Worm (Caenorhabditis elegans): ENCODE results near the gene egl-4.

Gene egl-4

DNA sequence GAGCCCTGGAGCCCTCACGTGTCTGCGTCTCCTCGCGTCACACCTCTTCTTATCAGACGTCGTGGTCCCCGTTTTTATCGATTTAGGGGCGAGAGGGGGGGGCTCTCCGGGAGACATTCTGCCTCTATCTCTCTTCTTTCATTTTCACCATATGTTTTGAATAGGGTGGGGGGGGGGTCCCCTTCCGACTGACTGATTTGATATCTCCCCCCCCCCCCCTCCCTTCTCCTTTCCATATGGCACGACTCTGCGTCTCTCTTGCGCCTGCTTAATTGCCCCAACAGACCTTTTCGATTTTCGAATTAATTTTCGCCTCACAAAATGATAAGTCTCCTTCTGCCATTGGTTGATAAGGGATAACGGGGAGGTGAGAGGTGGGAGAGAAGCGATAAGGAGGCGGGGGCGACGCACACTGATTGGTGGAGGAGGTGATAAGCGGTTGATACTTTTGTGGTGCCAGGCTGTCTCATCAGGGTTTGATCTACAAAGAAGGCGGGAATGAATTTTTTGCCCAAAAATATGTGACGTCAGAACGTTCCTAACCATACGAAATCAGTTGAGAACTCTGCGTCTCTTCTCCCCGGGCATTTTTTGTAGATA, 56.3 kb downstream of the egl-4 start:
- TF ChIP-seq nhr-28 (tag; optimal IDR thresholded peaks at IDR 0.05) (no peak), cnd-1 (tag; optimal IDR thresholded peaks at IDR 0.05) (peak; percentile 65), drap-1 (GFP tag; optimal IDR thresholded peaks at IDR 0.05) (peak; percentile 31), mep-1 (tag; optimal IDR thresholded peaks at IDR 0.05) (no peak), mls-2 (tag; optimal IDR thresholded peaks at IDR 0.05) (peak; percentile 79), lsy-2 (tag; optimal IDR thresholded peaks at IDR 0.05) (peak; percentile 70), sptf-1 (tag; optimal IDR thresholded peaks at IDR 0.05) (peak; percentile 20), lin-32 (GFP tag; optimal IDR thresholded peaks at IDR 0.05) (peak; percentile 80)

DNA sequence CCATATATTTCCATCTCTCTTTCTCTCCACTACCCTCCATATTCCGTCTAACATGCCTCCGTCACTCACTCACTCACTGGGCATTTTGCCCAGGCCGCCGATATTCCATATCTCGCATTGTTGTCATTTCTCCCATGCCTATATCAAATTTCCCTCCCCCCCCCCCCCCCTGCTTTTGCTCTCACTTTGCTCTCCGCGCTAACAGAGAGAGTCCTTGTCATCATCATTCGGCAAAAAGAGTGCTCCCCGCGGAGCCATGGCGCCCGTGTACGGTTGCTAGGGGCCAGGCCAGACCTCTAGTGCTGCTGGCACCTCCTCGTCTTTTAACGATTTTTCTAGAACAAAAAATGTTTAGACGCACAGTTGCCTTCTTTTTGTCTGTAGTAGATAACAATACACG, 57.4 kb downstream of the egl-4 start:
- TF ChIP-seq mls-2 (tag; optimal IDR thresholded peaks at IDR 0.05) (no peak), sem-2 (GFP tag; optimal IDR thresholded peaks at IDR 0.05) (no peak), lin-13 (tag; optimal IDR thresholded peaks at IDR 0.05) (no peak), sptf-1 (tag; optimal IDR thresholded peaks at IDR 0.05) (peak; percentile 1), lin-32 (GFP tag; optimal IDR thresholded peaks at IDR 0.05) (no peak), drap-1 (GFP tag; optimal IDR thresholded peaks at IDR 0.05) (peak; percentile 39)

DNA sequence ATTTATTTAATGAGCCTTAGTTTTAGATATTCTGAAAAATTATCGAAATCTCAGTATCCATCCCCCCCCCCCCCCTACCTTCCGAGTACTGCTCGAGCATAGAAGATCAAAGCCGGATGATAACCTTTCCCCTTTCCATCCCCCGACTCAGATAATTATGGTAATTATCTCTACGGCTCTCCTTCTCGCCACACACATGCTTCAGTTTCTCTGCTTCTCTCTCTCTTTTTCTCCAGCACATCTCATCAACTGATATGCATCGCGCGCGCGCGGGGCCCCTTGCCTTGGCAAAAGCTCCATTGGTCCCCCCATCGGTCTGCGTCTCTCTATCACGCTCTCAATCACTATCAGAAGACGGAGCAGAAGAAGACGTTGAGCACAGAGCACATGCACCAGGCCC, 58.8 kb downstream of the egl-4 start:
- TF ChIP-seq nhr-28 (tag; optimal IDR thresholded peaks at IDR 0.05): no peak
- peak; percentile 59 for TF ChIP-seq ces-1 (GFP tag; optimal IDR thresholded peaks at IDR 0.05)
- TF ChIP-seq ceh-39 (tag; optimal IDR thresholded peaks at IDR 0.05): no peak
- TF ChIP-seq sptf-1 (tag; optimal IDR thresholded peaks at IDR 0.05): peak; percentile 16
- no peak for TF ChIP-seq mep-1 (tag; optimal IDR thresholded peaks at IDR 0.05)
- TF ChIP-seq flh-1 (GFP tag; optimal IDR thresholded peaks at IDR 0.05): no peak
- no peak for TF ChIP-seq blmp-1 (tag; optimal IDR thresholded peaks at IDR 0.05)
- peak; percentile 76 for TF ChIP-seq ceh-43 (GFP tag; optimal IDR thresholded peaks at IDR 0.05)
- no peak for TF ChIP-seq nhr-237 (tag; optimal IDR thresholded peaks at IDR 0.05)
- TF ChIP-seq unc-120 (tag; optimal IDR thresholded peaks at IDR 0.05; ENCODE audit: poor library complexity, severe bottlenecking): peak; percentile 19

DNA sequence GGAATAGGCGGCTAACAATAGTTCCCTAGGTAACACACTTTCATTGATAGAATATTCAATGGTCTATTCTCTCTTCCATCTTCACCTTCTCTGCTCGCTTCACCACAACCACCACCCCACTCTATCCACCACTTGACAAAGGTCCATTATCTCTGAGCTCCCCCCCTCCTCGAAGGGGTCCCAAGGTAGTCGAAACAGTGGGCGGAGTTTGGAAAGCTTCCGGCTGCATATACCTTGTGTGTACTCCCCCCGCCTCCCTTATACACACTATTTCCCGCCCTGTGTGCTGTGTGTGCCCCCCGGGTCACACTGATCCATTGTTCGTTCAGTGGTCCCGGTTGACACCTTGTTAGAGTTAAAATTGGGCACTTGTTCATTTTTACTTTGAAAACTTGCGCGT, 60.6 kb downstream of the egl-4 start:
- TF ChIP-seq sptf-1 (tag; optimal IDR thresholded peaks at IDR 0.05): peak; percentile 14
- peak; percentile 10 for TF ChIP-seq ham-2 (GFP tag; optimal IDR thresholded peaks at IDR 0.05)
- TF ChIP-seq mls-2 (tag; optimal IDR thresholded peaks at IDR 0.05): peak; percentile 40
- no peak for TF ChIP-seq lin-32 (GFP tag; optimal IDR thresholded peaks at IDR 0.05)
- TF ChIP-seq ceh-39 (tag; optimal IDR thresholded peaks at IDR 0.05): no peak

DNA sequence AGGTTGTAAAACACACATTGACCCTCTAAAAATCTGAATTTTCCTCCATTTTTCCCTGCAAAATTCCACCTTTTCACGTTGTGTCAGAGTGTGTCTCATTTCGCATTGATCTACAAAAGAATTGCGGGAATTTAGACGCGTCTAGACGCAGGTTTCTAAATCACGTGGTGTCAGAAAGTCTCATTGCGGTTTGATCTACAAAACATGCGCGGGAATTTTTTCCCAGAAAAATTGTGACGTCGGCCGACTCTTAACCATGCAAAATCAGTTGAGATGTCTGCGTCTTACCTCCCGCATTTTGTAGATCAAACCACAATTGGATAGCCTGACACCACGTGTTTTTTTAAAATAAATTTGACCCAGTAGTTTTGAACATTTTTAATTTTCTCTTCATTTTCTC, 61.0 kb downstream of the egl-4 start:
- TF ChIP-seq lin-32 (GFP tag; optimal IDR thresholded peaks at IDR 0.05): no peak
- no peak for TF ChIP-seq bed-3 (GFP tag; optimal IDR thresholded peaks at IDR 0.05)
- TF ChIP-seq elt-1 (tag; optimal IDR thresholded peaks at IDR 0.05; ENCODE audit: borderline replicate concordance, insufficient read depth): no peak
- TF ChIP-seq nhr-237 (tag; optimal IDR thresholded peaks at IDR 0.05): no peak
- no peak for TF ChIP-seq sptf-1 (tag; optimal IDR thresholded peaks at IDR 0.05)
- no peak for TF ChIP-seq zip-8 (tag; optimal IDR thresholded peaks at IDR 0.05)
- no peak for TF ChIP-seq mls-2 (tag; optimal IDR thresholded peaks at IDR 0.05)
- no peak for TF ChIP-seq pha-4 (tag; optimal IDR thresholded peaks at IDR 0.05)
- TF ChIP-seq drap-1 (GFP tag; optimal IDR thresholded peaks at IDR 0.05): no peak
- TF ChIP-seq nhr-28 (tag; optimal IDR thresholded peaks at IDR 0.05): no peak
- no peak for TF ChIP-seq lsy-2 (tag; optimal IDR thresholded peaks at IDR 0.05)
- no peak for TF ChIP-seq hlh-1 (tag; optimal IDR thresholded peaks at IDR 0.05)
- no peak for TF ChIP-seq ceh-39 (tag; optimal IDR thresholded peaks at IDR 0.05)
- TF ChIP-seq unc-62 (GFP tag; optimal IDR thresholded peaks at IDR 0.05): no peak

DNA sequence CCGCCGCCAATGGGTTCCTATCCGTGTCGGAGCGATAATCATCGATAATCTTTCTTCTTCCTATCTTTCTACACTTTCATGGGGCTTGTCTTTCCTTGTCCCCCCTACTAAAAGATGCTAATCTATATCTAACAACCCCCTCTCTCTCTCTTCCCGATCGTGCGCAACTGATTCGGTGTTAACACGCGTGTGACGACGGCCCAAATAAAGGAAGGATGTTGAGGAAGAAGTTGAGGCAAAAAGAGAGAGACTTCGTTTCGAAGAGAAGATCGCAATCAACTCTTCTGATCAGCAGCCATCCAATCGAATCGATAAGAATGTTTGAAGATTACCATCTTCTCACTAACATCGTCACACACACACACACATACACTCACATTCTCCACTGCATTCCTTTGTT, 63.4 kb downstream of the egl-4 start:
- TF ChIP-seq unc-39 (tag; optimal IDR thresholded peaks at IDR 0.05) (no peak), pha-4 (tag; optimal IDR thresholded peaks at IDR 0.05) (no peak), drap-1 (GFP tag; optimal IDR thresholded peaks at IDR 0.05) (no peak), ceh-39 (tag; optimal IDR thresholded peaks at IDR 0.05) (no peak), ham-2 (GFP tag; optimal IDR thresholded peaks at IDR 0.05) (peak; percentile 85), unc-62 (GFP tag; optimal IDR thresholded peaks at IDR 0.05) (no peak), elt-1 (tag; optimal IDR thresholded peaks at IDR 0.05; ENCODE audit: borderline replicate concordance, insufficient read depth) (peak; percentile 99), unc-120 (tag; optimal IDR thresholded peaks at IDR 0.05; ENCODE audit: poor library complexity, severe bottlenecking) (no peak), lin-32 (GFP tag; optimal IDR thresholded peaks at IDR 0.05) (no peak)

DNA sequence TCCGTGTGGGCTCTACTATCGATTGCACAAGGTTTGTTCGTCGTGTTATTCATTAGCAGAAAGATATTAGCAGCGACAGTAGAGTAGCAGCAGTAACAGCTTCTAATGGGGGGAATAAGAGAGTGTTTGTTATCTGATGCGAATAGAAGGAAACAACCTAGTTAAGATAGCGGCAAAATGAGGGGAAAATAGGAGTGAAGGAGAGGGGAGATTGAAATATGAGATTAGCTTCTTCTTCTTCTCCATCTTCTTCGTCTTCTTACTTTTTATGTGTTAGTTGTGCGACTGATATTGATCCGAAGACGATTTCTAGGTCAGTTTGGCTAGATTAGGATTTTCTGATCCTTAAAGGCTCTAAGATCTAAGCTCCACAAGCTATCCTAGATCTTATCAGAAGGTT, 67.0 kb downstream of the egl-4 start:
- TF ChIP-seq ham-2 (GFP tag; optimal IDR thresholded peaks at IDR 0.05) (peak; percentile 42), sem-2 (GFP tag; optimal IDR thresholded peaks at IDR 0.05) (no peak), ceh-39 (tag; optimal IDR thresholded peaks at IDR 0.05) (no peak), ces-1 (GFP tag; optimal IDR thresholded peaks at IDR 0.05) (no peak), bed-3 (GFP tag; optimal IDR thresholded peaks at IDR 0.05) (no peak), cnd-1 (tag; optimal IDR thresholded peaks at IDR 0.05) (no peak), nhr-2 (tag; optimal IDR thresholded peaks at IDR 0.05) (no peak), M03D4.4 (tag; optimal IDR thresholded peaks at IDR 0.05) (no peak), lsy-2 (tag; optimal IDR thresholded peaks at IDR 0.05) (no peak), hlh-1 (tag; optimal IDR thresholded peaks at IDR 0.05) (no peak), tbx-8 (GFP tag; optimal IDR thresholded peaks at IDR 0.05) (no peak), elt-1 (tag; optimal IDR thresholded peaks at IDR 0.05; ENCODE audit: borderline replicate concordance, insufficient read depth) (peak; percentile 91), nhr-28 (tag; optimal IDR thresholded peaks at IDR 0.05) (no peak)

All from whole organism, mixed stage, embryonic.